Worm (Caenorhabditis elegans) whole organism, L4/young adult: Measurements from ENCODE around the gene F47E1.4.

Source experiments
- W03F9.2 ChIP-seq: fragments of 150-350 bp; optimal IDR thresholded peaks from 2 replicates; lab custom pipeline; 2014; ENCODE audit warnings: missing biosample characterization, missing genetic modification characterization
- him-1 ChIP-seq: sonication (generic microtip); optimal IDR thresholded peaks from 2 replicates; lab custom pipeline; 2016; ENCODE audit warnings: missing genotype, missing genetic modification reagents, missing genetic modification characterization, missing compliant biosample characterization

ce11 chrX:9103048-9103447 lies 40.4 kb downstream of the F47E1.4 start:
- no peak for TF ChIP-seq him-1 (tag; lab: Kevin White, UChicago)
- TF ChIP-seq W03F9.2: no peak
